Fruit fly (Drosophila melanogaster) whole organism, prepupa: ENCODE measurements around the gene CG13042.

Experiments used
- CG15336 ChIP-seq: fragments of 200-800 bp; sonication (Bioruptor generic); IDR thresholded peaks from 2 replicates; pipeline ENCODE4 v1.3.6; 2022; ENCODE audit warnings: missing biosample characterization, missing genetic modification characterization
- CG3919 ChIP-seq: fragments of 200-800 bp; sonication (Bioruptor generic); optimal IDR thresholded peaks from 3 replicates; lab custom pipeline; 2016; ENCODE audit warnings: missing biosample characterization, missing genetic modification characterization
- CG4318 ChIP-seq: fragments of 200-800 bp; sonication (Bioruptor generic); optimal IDR thresholded peaks from 3 replicates; lab custom pipeline; 2017; ENCODE audit warnings: missing biosample characterization, mild to moderate bottlenecking, missing genetic modification characterization
- CG6163 ChIP-seq: fragments of 200-800 bp; sonication (Bioruptor generic); IDR thresholded peaks from 3 replicates; pipeline ENCODE4 v1.3.6; 2022; ENCODE audit warnings: missing biosample characterization, missing genetic modification characterization
- Ets96B ChIP-seq: fragments of 200-800 bp; optimal IDR thresholded peaks from 2 replicates; lab custom pipeline; 2019; ENCODE audit warnings: missing biosample characterization, mild to moderate bottlenecking, missing genetic modification characterization, moderate library complexity
- Hr39 ChIP-seq: fragments of 200-800 bp; sonication (Bioruptor generic); optimal IDR thresholded peaks from 2 replicates; lab custom pipeline; 2016; ENCODE audit warnings: missing biosample characterization, missing genetic modification characterization
- Sox102F ChIP-seq: fragments of 200-800 bp; sonication (Bioruptor generic); optimal IDR thresholded peaks from 2 replicates; lab custom pipeline; 2016; ENCODE audit warnings: missing biosample characterization, mild to moderate bottlenecking, missing genetic modification characterization
- dac ChIP-seq: fragments of 200-800 bp; sonication (Bioruptor generic); optimal IDR thresholded peaks from 2 replicates; lab custom pipeline; 2017; ENCODE audit warnings: missing biosample characterization, mild to moderate bottlenecking, missing genetic modification characterization
- esn ChIP-seq: fragments of 200-800 bp; sonication (Bioruptor generic); optimal IDR thresholded peaks from 2 replicates; lab custom pipeline; 2016; ENCODE audit warnings: missing biosample characterization, mild to moderate bottlenecking, missing genetic modification characterization, moderate library complexity
- ss ChIP-seq, 2 experiments: fragments of 200-800 bp; sonication (Bioruptor generic); optimal IDR thresholded peaks; 2 replicates in 1 of 2; 3 replicates in 1 of 2; lab custom pipeline; 2017 to 2018; ENCODE audit warnings: mild to moderate bottlenecking in 2 of 2, missing biosample characterization in 2 of 2, missing genetic modification characterization in 2 of 2, moderate library complexity in 1 of 2

DNA sequence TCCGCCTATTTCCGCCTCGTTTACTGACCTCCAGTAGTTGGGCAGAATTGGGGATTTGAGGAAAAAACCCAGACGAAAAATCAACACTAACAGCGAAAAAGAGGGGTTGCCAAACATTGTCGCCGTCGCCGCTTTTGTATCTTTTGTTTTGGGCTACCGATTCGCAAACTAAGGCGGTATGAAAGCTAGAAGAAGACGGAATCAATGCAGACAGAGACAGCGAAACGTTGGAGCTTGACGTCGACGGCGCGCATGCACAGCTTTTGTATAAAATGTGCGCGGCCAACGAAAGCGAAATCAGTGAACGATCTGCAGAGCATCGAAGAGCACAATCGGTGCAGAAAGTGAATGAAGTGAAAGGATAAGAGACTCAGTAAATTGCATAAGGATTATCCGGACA, 30.4 kb upstream of the CG13042 start, which contains the start of gene CG4998:
- TF ChIP-seq CG15336 (GFP tag; lab: Robert Waterston, UW) (no peak), CG6163 (GFP tag; lab: Robert Waterston, UW) (no peak), dac (GFP tag; lab: Kevin White, UChicago) (no peak), CG3919 (GFP tag; lab: Kevin White, UChicago) (no peak), Sox102F (GFP tag; lab: Kevin White, UChicago) (no peak), Hr39 (no peak), Ets96B (tag; lab: Kevin White, UChicago) (no peak), CG4318 (GFP tag; lab: Kevin White, UChicago) (no peak), esn (GFP tag; lab: Kevin White, UChicago) (no peak), ss (GFP tag; optimal IDR thresholded peaks at IDR 0.05; lab: Kevin White, UChicago) (no peak)
